Worm (Caenorhabditis elegans): ENCODE data around the gene ZK470.1.
A peak's percentile ranks its signal among the peaks of the same experiment; 100 is the strongest.

The ZK470.1 gene

DNA sequence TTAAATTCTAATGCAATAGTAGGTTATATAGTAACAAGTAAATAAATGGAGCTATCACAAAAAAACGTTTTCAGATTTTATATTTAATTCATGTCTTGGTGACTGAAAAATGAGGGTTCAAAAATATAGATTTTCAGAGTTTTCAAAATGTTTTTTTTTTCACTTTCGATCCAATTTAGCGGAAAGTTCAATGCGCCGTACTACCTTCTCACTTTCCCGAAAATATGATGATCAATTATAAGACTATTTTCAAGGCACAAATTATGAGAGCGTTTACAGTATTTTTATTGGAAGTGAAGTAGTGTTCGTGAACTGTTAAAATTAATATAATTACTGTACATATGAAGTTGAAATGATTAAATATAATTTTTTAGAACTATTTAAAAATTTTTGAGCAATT lies 29.6 kb downstream of the ZK470.1 start:
- TF ChIP-seq zip-2 (tag; optimal IDR thresholded peaks at IDR 0.05) = peak; percentile 27
- TF ChIP-seq Y105C5A.15 (GFP tag; IDR thresholded peaks at IDR 0.05) = 0 out of 2 replicates have a peak, but pooled peaks have one; percentile 22
- no peak for TF ChIP-seq D1046.2 (GFP tag; IDR thresholded peaks at IDR 0.05)
- no peak for TF ChIP-seq nhr-25 (tag; optimal IDR thresholded peaks at IDR 0.05; ENCODE audit: borderline replicate concordance, insufficient read depth)
- TF ChIP-seq nhr-28 (tag; optimal IDR thresholded peaks at IDR 0.05) = peak; percentile 3
- no peak for TF ChIP-seq zag-1 (tag; optimal IDR thresholded peaks at IDR 0.05)
- TF ChIP-seq madf-5 (GFP tag; IDR thresholded peaks at IDR 0.05) = no peak
- TF ChIP-seq nhr-42 (GFP tag; IDR thresholded peaks at IDR 0.05) = no peak
- no peak for TF ChIP-seq daf-8 (GFP tag; IDR thresholded peaks at IDR 0.05)
- peak; percentile 12 for TF ChIP-seq nhr-48 (tag; optimal IDR thresholded peaks at IDR 0.05)
- TF ChIP-seq T26A8.4 (GFP tag; IDR thresholded peaks at IDR 0.05) = peak; percentile 64; the same call in 1 of the 2 replicates
- peak; percentile 22; the same call in 1 of the 2 replicates for TF ChIP-seq php-3 (GFP tag; IDR thresholded peaks at IDR 0.05)
- TF ChIP-seq nhr-102 (tag; optimal IDR thresholded peaks at IDR 0.05) = peak; percentile 55
- peak; percentile 48; the same call in 1 of the 2 replicates for TF ChIP-seq pha-4 (GFP tag; IDR thresholded peaks at IDR 0.05)
- TF ChIP-seq pha-4 (tag; optimal IDR thresholded peaks at IDR 0.05) = no peak
- TF ChIP-seq dmd-6 (GFP tag; IDR thresholded peaks at IDR 0.05) = peak; percentile 41
- TF ChIP-seq zfp-2 (tag; optimal IDR thresholded peaks at IDR 0.05) = no peak
- TF ChIP-seq mxl-3 (GFP tag; optimal IDR thresholded peaks at IDR 0.05) = no peak
- TF ChIP-seq hmg-1.1 (GFP tag; IDR thresholded peaks at IDR 0.05) = 0 out of 2 replicates have a peak, but pooled peaks have one; percentile 20
- no peak for TF ChIP-seq F37D6.2 (tag; optimal IDR thresholded peaks at IDR 0.05)
- TF ChIP-seq hlh-11 (tag; optimal IDR thresholded peaks at IDR 0.05) = peak; percentile 39
- TF ChIP-seq spr-3 (GFP tag; optimal IDR thresholded peaks at IDR 0.05) = peak; percentile 33
- 0 out of 2 replicates have a peak, but pooled peaks have one; percentile 22 for TF ChIP-seq ctbp-1 (GFP tag; IDR thresholded peaks at IDR 0.05)
- no peak for TF ChIP-seq mes-2 (tag; optimal IDR thresholded peaks at IDR 0.05; ENCODE audit: poor library complexity, severe bottlenecking)
- TF ChIP-seq mep-1 (tag; optimal IDR thresholded peaks at IDR 0.05) = peak; percentile 68
- no peak for TF ChIP-seq sdz-12 (GFP tag; optimal IDR thresholded peaks at IDR 0.05)
- TF ChIP-seq dve-1 (tag; optimal IDR thresholded peaks at IDR 0.05; ENCODE audit: insufficient read depth) = peak; percentile 18
- no peak for TF ChIP-seq nhr-41 (GFP tag; IDR thresholded peaks at IDR 0.05)
- no peak for TF ChIP-seq dmd-9 (GFP tag; IDR thresholded peaks at IDR 0.05)
- TF ChIP-seq nhr-111 (GFP tag; optimal IDR thresholded peaks at IDR 0.05) = no peak
- peak; percentile 41; the same call in 1 of the 2 replicates for TF ChIP-seq madf-9 (GFP tag; conservative IDR thresholded peaks at IDR 0.05)
- no peak for TF ChIP-seq ztf-7 (tag; optimal IDR thresholded peaks at IDR 0.05)
- TF ChIP-seq jun-1 (tag; optimal IDR thresholded peaks at IDR 0.05) = peak; percentile 24
- no peak for TF ChIP-seq dpl-1 (GFP tag; optimal IDR thresholded peaks at IDR 0.05)
- peak; percentile 41 for TF ChIP-seq spr-1 (tag; optimal IDR thresholded peaks at IDR 0.05)
- peak; percentile 37; the same call in 1 of the 2 replicates for TF ChIP-seq lin-38 (GFP tag; IDR thresholded peaks at IDR 0.05)
- TF ChIP-seq unc-39 (tag; optimal IDR thresholded peaks at IDR 0.05) = no peak
- TF ChIP-seq ceh-28 (tag; optimal IDR thresholded peaks at IDR 0.05) = no peak
- no peak for TF ChIP-seq Y5F2A.4 (GFP tag; optimal IDR thresholded peaks at IDR 0.05)
- TF ChIP-seq saeg-2 (GFP tag; IDR thresholded peaks at IDR 0.05) = peak; percentile 33; the same call in 1 of the 2 replicates
- TF ChIP-seq T20F7.1 (GFP tag; optimal IDR thresholded peaks at IDR 0.05) = peak; percentile 58
- TF ChIP-seq lin-1 (GFP tag; IDR thresholded peaks at IDR 0.05) = peak; percentile 28; the same call in 1 of the 2 replicates
- TF ChIP-seq nhr-10 (tag; optimal IDR thresholded peaks at IDR 0.05) = no peak
- TF ChIP-seq zfp-3 (GFP tag; conservative IDR thresholded peaks at IDR 0.05) = peak; percentile 82
- TF ChIP-seq attf-4 (tag; optimal IDR thresholded peaks at IDR 0.05) = no peak
- TF ChIP-seq fkh-10 (GFP tag; optimal IDR thresholded peaks at IDR 0.05) = no peak
- TF ChIP-seq nhr-11 (tag; optimal IDR thresholded peaks at IDR 0.05) = no peak
- peak in 1 of 2 experiments; percentile 21 for TF ChIP-seq daf-16 (GFP tag; optimal IDR thresholded peaks at IDR 0.05)
- TF ChIP-seq daf-16 (tag; optimal IDR thresholded peaks at IDR 0.05) = peak; percentile 28
- TF ChIP-seq aly-2 (tag; optimal IDR thresholded peaks at IDR 0.05) = peak; percentile 60
